Worm (Caenorhabditis elegans): Measurements from ENCODE around the gene F01D5.1.

DNA sequence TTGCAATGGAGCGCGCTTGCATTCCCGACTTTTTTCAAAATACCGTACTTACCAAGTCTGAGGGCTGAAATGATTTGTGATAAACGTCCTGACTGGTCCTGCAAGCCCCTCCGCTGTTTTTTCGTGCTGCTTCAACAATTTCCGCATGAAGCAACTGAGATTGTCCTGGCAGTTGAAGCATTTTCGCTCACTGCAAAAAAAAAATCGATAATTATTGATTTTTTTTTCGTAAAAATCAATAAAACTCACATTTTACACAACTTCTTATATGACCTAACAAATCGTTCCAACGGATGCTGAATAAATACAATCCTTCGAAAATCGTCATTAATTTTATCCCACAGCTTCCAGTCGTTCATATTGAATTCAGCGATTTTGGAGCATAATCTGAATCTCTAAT lies 21.5 kb upstream of the F01D5.1 start:
- TF ChIP-seq aly-2 (tag; optimal IDR thresholded peaks at IDR 0.05) = no peak
- TF ChIP-seq eor-1 (tag; optimal IDR thresholded peaks at IDR 0.05) = no peak
- TF ChIP-seq ama-1 (optimal IDR thresholded peaks at IDR 0.05) = no peak
- TF ChIP-seq ztf-4 (tag; optimal IDR thresholded peaks at IDR 0.05) = no peak
- no peak for TF ChIP-seq fkh-10 (GFP tag; optimal IDR thresholded peaks at IDR 0.05)
- TF ChIP-seq pha-4 (tag; optimal IDR thresholded peaks at IDR 0.05) = no peak

Data from whole organism, L3 larva.